Fruit fly (Drosophila melanogaster) whole organism, embryonic: ENCODE data around the gene CG17029.
A peak's percentile ranks its signal among the peaks of the same experiment; 100 is the strongest.

ENCODE experiments used
- Asciz ChIP-seq: fragments of 200-800 bp; sonication (Bioruptor generic); optimal IDR thresholded peaks from 2 replicates; lab custom pipeline; 2017; ENCODE audit warnings: missing biosample characterization, mild to moderate bottlenecking, missing genetic modification characterization, missing genetic modification reagents
- CG10462 ChIP-seq: fragments of 200-800 bp; sonication (Bioruptor generic); optimal IDR thresholded peaks from 2 replicates; lab custom pipeline; 2016; ENCODE audit warnings: missing biosample characterization, missing genetic modification characterization
- CG11723 ChIP-seq: fragments of 200-800 bp; sonication (Bioruptor generic); optimal IDR thresholded peaks from 2 replicates; lab custom pipeline; 2017; ENCODE audit warnings: missing biosample characterization, mild to moderate bottlenecking, missing genetic modification characterization
- CG12071 ChIP-seq: fragments of 200-800 bp; sonication (Bioruptor generic); optimal IDR thresholded peaks from 3 replicates; lab custom pipeline; 2018; ENCODE audit warnings: missing biosample characterization, mild to moderate bottlenecking, missing genetic modification characterization
- CG1233 ChIP-seq: fragments of 200-800 bp; sonication (Bioruptor generic); optimal IDR thresholded peaks from 4 replicates; lab custom pipeline; 2018; ENCODE audit warnings: missing biosample characterization, mild to moderate bottlenecking, missing genetic modification characterization
- CG14965 ChIP-seq: fragments of 200-800 bp; sonication (Bioruptor generic); optimal IDR thresholded peaks from 2 replicates; lab custom pipeline; 2016; ENCODE audit warnings: missing biosample characterization, missing genetic modification characterization, borderline replicate concordance
- CG15479 ChIP-seq: fragments of 200-800 bp; sonication (Bioruptor generic); optimal IDR thresholded peaks from 3 replicates; lab custom pipeline; 2019; ENCODE audit warnings: missing biosample characterization, mild to moderate bottlenecking, missing genetic modification characterization, moderate library complexity
- CG16815 ChIP-seq: fragments of 200-800 bp; sonication (Bioruptor generic); optimal IDR thresholded peaks from 3 replicates; lab custom pipeline; 2017; ENCODE audit warnings: missing biosample characterization, mild to moderate bottlenecking, missing genetic modification characterization
- CG17612 ChIP-seq: fragments of 200-800 bp; sonication (Bioruptor generic); IDR thresholded peaks from 2 replicates; pipeline ENCODE4 v1.3.6; 2022; ENCODE audit warnings: missing biosample characterization, missing genetic modification characterization
- CG2199 ChIP-seq: fragments of 200-800 bp; sonication (Bioruptor generic); IDR thresholded peaks from 3 replicates; pipeline ENCODE4 v1.3.6; 2022; ENCODE audit warnings: missing biosample characterization, missing genetic modification characterization
- CG2875 ChIP-seq: fragments of 200-800 bp; sonication (Bioruptor generic); optimal IDR thresholded peaks from 2 replicates; lab custom pipeline; 2017; ENCODE audit warnings: missing biosample characterization, mild to moderate bottlenecking, missing genetic modification characterization, missing genetic modification reagents
- CG2889 ChIP-seq: fragments of 200-800 bp; sonication (Bioruptor generic); IDR thresholded peaks from 3 replicates; pipeline ENCODE4 v1.3.6; 2022; ENCODE audit warnings: missing biosample characterization, missing genetic modification characterization
- CG31224 ChIP-seq: fragments of 200-800 bp; sonication (Bioruptor generic); IDR thresholded peaks from 2 replicates; pipeline ENCODE4 v1.3.6; 2022; ENCODE audit warnings: missing biosample characterization, missing genetic modification characterization
- CG34422 ChIP-seq: fragments of 200-800 bp; sonication (Bioruptor generic); IDR thresholded peaks from 3 replicates; pipeline ENCODE4 v1.3.6; 2022; ENCODE audit warnings: missing biosample characterization, missing genetic modification characterization
- CG4360 ChIP-seq: fragments of 200-800 bp; sonication (Bioruptor generic); IDR thresholded peaks from 2 replicates; pipeline ENCODE4 v1.3.6; 2022; ENCODE audit warnings: missing biosample characterization, missing genetic modification characterization
- CG43689 ChIP-seq: fragments of 200-800 bp; sonication (Bioruptor generic); IDR thresholded peaks from 2 replicates; pipeline ENCODE4 v1.3.6; 2022; ENCODE audit warnings: missing biosample characterization, missing genetic modification characterization
- CG5245 ChIP-seq: fragments of 200-800 bp; sonication (Bioruptor generic); optimal IDR thresholded peaks from 3 replicates; lab custom pipeline; 2016; ENCODE audit warnings: missing biosample characterization, missing genetic modification characterization
- CG6854 ChIP-seq: fragments of 200-800 bp; sonication (Bioruptor generic); optimal IDR thresholded peaks from 3 replicates; lab custom pipeline; 2017; ENCODE audit warnings: missing biosample characterization, mild to moderate bottlenecking, missing genetic modification characterization
- CG7357 ChIP-seq: fragments of 200-800 bp; sonication (Bioruptor generic); IDR thresholded peaks from 3 replicates; pipeline ENCODE4 v1.3.6; 2022; ENCODE audit warnings: missing biosample characterization, missing genetic modification characterization
- CG7372 ChIP-seq: fragments of 200-800 bp; sonication (Bioruptor generic); IDR thresholded peaks from 2 replicates; pipeline ENCODE4 v1.3.6; 2022; ENCODE audit warnings: missing biosample characterization, missing genetic modification characterization
- CG7745 ChIP-seq: fragments of 200-800 bp; sonication (Bioruptor generic); optimal IDR thresholded peaks from 2 replicates; lab custom pipeline; 2018; ENCODE audit warnings: missing biosample characterization, mild to moderate bottlenecking, missing genetic modification characterization, moderate library complexity
- CG9727 ChIP-seq: fragments of 200-800 bp; sonication (Bioruptor generic); optimal IDR thresholded peaks from 3 replicates; lab custom pipeline; 2017; ENCODE audit warnings: missing biosample characterization, mild to moderate bottlenecking, missing genetic modification characterization
- Dad ChIP-seq: fragments of 200-800 bp; sonication (Bioruptor generic); optimal IDR thresholded peaks from 3 replicates; lab custom pipeline; 2016; ENCODE audit warnings: missing biosample characterization, missing genetic modification characterization
- Dip2 ChIP-seq: fragments of 200-800 bp; sonication (Bioruptor generic); IDR thresholded peaks from 2 replicates; pipeline ENCODE4 v1.3.6; 2022; ENCODE audit warnings: missing biosample characterization, missing genetic modification characterization
- ERR ChIP-seq: fragments of 200-800 bp; sonication (Bioruptor generic); optimal IDR thresholded peaks from 2 replicates; lab custom pipeline; 2016; ENCODE audit warnings: missing biosample characterization, missing genetic modification characterization
- Ets97D ChIP-seq: fragments of 200-800 bp; sonication (Bioruptor generic); optimal IDR thresholded peaks from 3 replicates; lab custom pipeline; 2016; ENCODE audit warnings: missing biosample characterization, missing genetic modification characterization
- HmgZ ChIP-seq: fragments of 200-800 bp; sonication (Bioruptor generic); optimal IDR thresholded peaks from 2 replicates; lab custom pipeline; 2018; ENCODE audit warnings: missing biosample characterization, mild to moderate bottlenecking, missing genetic modification characterization
- Hr3 ChIP-seq: fragments of 200-800 bp; sonication (Bioruptor generic); optimal IDR thresholded peaks from 3 replicates; lab custom pipeline; 2016; ENCODE audit warnings: missing biosample characterization, missing genetic modification characterization
- Kr ChIP-seq: fragments of 200-800 bp; sonication (Bioruptor generic); optimal IDR thresholded peaks from 2 replicates; lab custom pipeline; 2017; ENCODE audit warnings: missing biosample characterization, mild to moderate bottlenecking, missing genetic modification characterization
- Rfx ChIP-seq: fragments of 200-800 bp; sonication (Bioruptor generic); IDR thresholded peaks from 2 replicates; pipeline ENCODE4 v1.3.6; 2022; ENCODE audit warnings: missing biosample characterization, missing genetic modification characterization
- aop ChIP-seq: fragments of 200-800 bp; sonication (Bioruptor generic); IDR thresholded peaks from 2 replicates; pipeline ENCODE4 v1.3.6; 2022; ENCODE audit warnings: missing biosample characterization, missing genetic modification characterization
- bigmax ChIP-seq: fragments of 200-800 bp; sonication (Bioruptor generic); optimal IDR thresholded peaks from 2 replicates; lab custom pipeline; 2018; ENCODE audit warnings: missing biosample characterization, mild to moderate bottlenecking, missing genetic modification characterization
- fd96Cb ChIP-seq: fragments of 200-800 bp; sonication (Bioruptor generic); optimal IDR thresholded peaks from 2 replicates; lab custom pipeline; 2018; ENCODE audit warnings: missing biosample characterization, mild to moderate bottlenecking, missing genetic modification characterization, moderate library complexity
- gcm ChIP-seq: fragments of 200-800 bp; sonication (Bioruptor generic); optimal IDR thresholded peaks from 2 replicates; lab custom pipeline; 2019; ENCODE audit warnings: missing biosample characterization, mild to moderate bottlenecking, missing genetic modification characterization, moderate library complexity
- grau ChIP-seq: fragments of 200-800 bp; optimal IDR thresholded peaks from 3 replicates; lab custom pipeline; 2019; ENCODE audit warnings: missing biosample characterization, mild to moderate bottlenecking, missing genetic modification characterization, moderate library complexity
- h ChIP-seq: fragments of >200 bp; optimal IDR thresholded peaks from 2 replicates; lab custom pipeline; 2017
- hth ChIP-seq: fragments of >200 bp; optimal IDR thresholded peaks from 2 replicates; lab custom pipeline; 2017; ENCODE audit warnings: inconsistent platforms
- ind ChIP-seq: fragments of 200-800 bp; sonication (Bioruptor generic); optimal IDR thresholded peaks from 3 replicates; lab custom pipeline; 2016; ENCODE audit warnings: missing biosample characterization, missing genetic modification characterization
- ken ChIP-seq: fragments of 200-800 bp; sonication (Bioruptor generic); IDR thresholded peaks from 3 replicates; pipeline ENCODE4 v1.3.6; 2022; ENCODE audit warnings: missing biosample characterization, missing genetic modification characterization
- luna ChIP-seq: fragments of 200-800 bp; sonication (Bioruptor generic); optimal IDR thresholded peaks from 2 replicates; lab custom pipeline; 2016; ENCODE audit warnings: missing biosample characterization, missing genetic modification characterization
- pb ChIP-seq: fragments of 200-800 bp; sonication (Bioruptor generic); optimal IDR thresholded peaks from 3 replicates; lab custom pipeline; 2016; ENCODE audit warnings: missing biosample characterization, missing genetic modification characterization
- pita ChIP-seq: fragments of 200-800 bp; sonication (Bioruptor generic); optimal IDR thresholded peaks from 2 replicates; lab custom pipeline; 2017; ENCODE audit warnings: missing biosample characterization, mild to moderate bottlenecking, missing genetic modification characterization
- psq ChIP-seq: fragments of 200-800 bp; sonication (Bioruptor generic); optimal IDR thresholded peaks from 2 replicates; lab custom pipeline; 2017; ENCODE audit warnings: missing biosample characterization, missing genetic modification characterization
- pum ChIP-seq: fragments of 200-800 bp; sonication (Bioruptor generic); optimal IDR thresholded peaks from 2 replicates; lab custom pipeline; 2016; ENCODE audit warnings: missing biosample characterization, missing genetic modification characterization
- ro ChIP-seq: fragments of 200-800 bp; sonication (Bioruptor generic); IDR thresholded peaks from 2 replicates; pipeline ENCODE4 v1.3.6; 2022; ENCODE audit warnings: missing biosample characterization, missing genetic modification characterization
- sna ChIP-seq: fragments of 200-800 bp; sonication (Bioruptor generic); IDR thresholded peaks from 2 replicates; pipeline ENCODE4 v1.3.6; 2022; ENCODE audit warnings: missing biosample characterization, missing genetic modification characterization; ENCODE audit not compliant: partially characterized antibody
- so ChIP-seq: fragments of 200-800 bp; sonication (Bioruptor generic); IDR thresholded peaks from 3 replicates; pipeline ENCODE4 v1.3.6; 2022; ENCODE audit warnings: missing biosample characterization, missing genetic modification characterization
- sqz ChIP-seq: fragments of 200-800 bp; sonication (Bioruptor generic); optimal IDR thresholded peaks from 3 replicates; lab custom pipeline; 2018; ENCODE audit warnings: missing biosample characterization, mild to moderate bottlenecking, missing genetic modification characterization
- trh ChIP-seq: fragments of 200-800 bp; sonication (Bioruptor generic); optimal IDR thresholded peaks from 2 replicates; lab custom pipeline; 2016; ENCODE audit warnings: missing biosample characterization, missing genetic modification characterization
- twi ChIP-seq: fragments of 200-800 bp; optimal IDR thresholded peaks from 2 replicates; lab custom pipeline; 2019; ENCODE audit warnings: missing biosample characterization, mild to moderate bottlenecking, missing genetic modification characterization, moderate library complexity
- unc-4 ChIP-seq: fragments of 200-800 bp; sonication (Bioruptor generic); IDR thresholded peaks from 2 replicates; pipeline ENCODE4 v1.3.6; 2022; ENCODE audit warnings: missing biosample characterization, missing genetic modification characterization; ENCODE audit not compliant: partially characterized antibody
- z ChIP-seq: fragments of 200-800 bp; sonication (Bioruptor generic); IDR thresholded peaks from 3 replicates; pipeline ENCODE4 v1.3.6; 2022; ENCODE audit warnings: missing biosample characterization, missing genetic modification characterization

The CG17029 gene

DNA sequence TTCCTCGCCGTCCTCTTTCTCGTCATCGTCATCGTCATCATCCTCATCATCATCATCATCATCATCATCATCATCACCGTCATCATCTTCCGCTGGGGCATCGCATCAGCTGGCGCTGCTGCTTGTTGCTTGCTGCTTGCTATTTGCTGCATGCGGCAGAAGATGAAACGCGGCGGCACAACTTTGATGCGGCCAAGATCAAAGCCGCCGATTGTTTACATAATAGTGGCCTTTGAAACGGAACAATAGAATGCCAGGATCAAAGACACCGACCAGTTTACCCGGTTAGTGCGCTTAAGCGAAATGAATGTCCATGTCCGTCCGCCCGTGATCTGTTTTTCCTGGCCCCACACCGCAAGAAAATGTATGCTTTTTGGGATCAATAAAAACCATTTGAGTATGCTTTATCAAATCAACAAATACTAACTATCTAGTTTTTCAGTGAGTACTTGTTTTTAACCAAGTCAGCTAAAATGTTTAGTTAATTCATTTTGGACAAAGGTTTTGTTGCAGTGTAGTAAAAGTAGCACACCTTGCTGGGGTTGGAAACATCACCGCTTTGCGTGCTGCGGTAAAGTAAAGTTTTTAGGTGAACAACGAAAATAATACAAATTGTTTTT, 44.5 kb downstream of the CG17029 start (continued):
- TF ChIP-seq CG10462 (GFP tag; lab: Kevin White, UChicago): peak; percentile 47
- TF ChIP-seq hth: no peak
- TF ChIP-seq luna: no peak
- TF ChIP-seq so (GFP tag; lab: Robert Waterston, UW): no peak
- TF ChIP-seq CG14965 (GFP tag; lab: Kevin White, UChicago): no peak
- no peak for TF ChIP-seq CG12071 (GFP tag; lab: Kevin White, UChicago)
- no peak for TF ChIP-seq pita (GFP tag; lab: Kevin White, UChicago)
- peak; percentile 31 for TF ChIP-seq pum
- TF ChIP-seq CG6854: no peak
- TF ChIP-seq z (GFP tag; lab: Robert Waterston, UW): no peak
- no peak for TF ChIP-seq trh (GFP tag; lab: Kevin White, UChicago)
- no peak for TF ChIP-seq ro (GFP tag; lab: Robert Waterston, UW)
- no peak for TF ChIP-seq Rfx (GFP tag; lab: Robert Waterston, UW)
- peak; percentile 54 for TF ChIP-seq Kr (GFP tag; lab: Kevin White, UChicago)
- TF ChIP-seq grau (tag; lab: Kevin White, UChicago): peak; percentile 51
- no peak for TF ChIP-seq CG2889 (GFP tag; lab: Robert Waterston, UW)
- peak; percentile 21 for TF ChIP-seq pb
- TF ChIP-seq CG1233 (GFP tag; lab: Kevin White, UChicago): peak; percentile 47
- TF ChIP-seq CG5245: peak; percentile 28
- peak; percentile 23; the same call in 1 of the 3 replicates for TF ChIP-seq ken (GFP tag; lab: Robert Waterston, UW)
- peak; percentile 21 for TF ChIP-seq Hr3 (GFP tag; lab: Kevin White, UChicago)
- peak; percentile 50 for TF ChIP-seq gcm (GFP tag; lab: Kevin White, UChicago)
- no peak for TF ChIP-seq Asciz (GFP tag; lab: Kevin White, UChicago)
- TF ChIP-seq CG15479 (GFP tag; lab: Kevin White, UChicago): no peak
- no peak for TF ChIP-seq CG7745
- TF ChIP-seq CG4360 (GFP tag; lab: Robert Waterston, UW): no peak
- TF ChIP-seq aop (GFP tag; lab: Robert Waterston, UW): no peak
- TF ChIP-seq CG2199 (GFP tag; lab: Robert Waterston, UW): no peak
- no peak for TF ChIP-seq CG2875 (GFP tag; lab: Kevin White, UChicago)
- TF ChIP-seq CG16815: peak; percentile 66
- peak; percentile 80 for TF ChIP-seq CG9727 (GFP tag; lab: Kevin White, UChicago)
- no peak for TF ChIP-seq unc-4 (GFP tag; lab: Robert Waterston, UW)
- TF ChIP-seq CG7372 (GFP tag; lab: Robert Waterston, UW): no peak
- peak; percentile 2 for TF ChIP-seq sqz (GFP tag; lab: Kevin White, UChicago)
- no peak for TF ChIP-seq ERR (GFP tag; lab: Kevin White, UChicago)
- peak; percentile 22 for TF ChIP-seq ind (GFP tag; lab: Kevin White, UChicago)
- no peak for TF ChIP-seq CG34422 (GFP tag; lab: Robert Waterston, UW)
- TF ChIP-seq Dip2 (GFP tag; lab: Robert Waterston, UW): no peak
- no peak for TF ChIP-seq HmgZ
- TF ChIP-seq Ets97D (GFP tag; lab: Kevin White, UChicago): no peak
- TF ChIP-seq Dad (GFP tag; lab: Kevin White, UChicago): peak; percentile 13
- no peak for TF ChIP-seq CG17612 (GFP tag; lab: Robert Waterston, UW)
- TF ChIP-seq twi (tag; lab: Kevin White, UChicago): peak; percentile 55
- TF ChIP-seq CG31224 (GFP tag; lab: Robert Waterston, UW): no peak
- no peak for TF ChIP-seq CG43689
- TF ChIP-seq bigmax (GFP tag; lab: Kevin White, UChicago): no peak
- TF ChIP-seq fd96Cb: peak; percentile 74
- no peak for TF ChIP-seq CG11723 (GFP tag; lab: Kevin White, UChicago)
- TF ChIP-seq CG7357 (GFP tag; lab: Robert Waterston, UW): no peak
- no peak for TF ChIP-seq h
- no peak for TF ChIP-seq psq (GFP tag; lab: Kevin White, UChicago)
- no peak for TF ChIP-seq sna (GFP tag; lab: Robert Waterston, UW)
